Worm (Caenorhabditis elegans): ENCODE measurements around the gene C44F1.1.

ce11 chrIII:3789688-3790371 lies 24.5 kb upstream of the C44F1.1 start:
- TF ChIP-seq ceh-82 (tag; optimal IDR thresholded peaks at IDR 0.05), result no peak
- TF ChIP-seq mbf-1 (tag; optimal IDR thresholded peaks at IDR 0.05), result no peak
- TF ChIP-seq nhr-237 (tag; optimal IDR thresholded peaks at IDR 0.05), result no peak
- TF ChIP-seq nhr-77 (tag; optimal IDR thresholded peaks at IDR 0.05), result no peak
- no peak for TF ChIP-seq aly-2 (tag; optimal IDR thresholded peaks at IDR 0.05)
- no peak for TF ChIP-seq ZK546.5 (tag; optimal IDR thresholded peaks at IDR 0.05)
- peak in 1 of 2 experiments; percentile 22 for TF ChIP-seq lsy-2 (tag; optimal IDR thresholded peaks at IDR 0.05)
- no peak for TF ChIP-seq mdl-1 (tag; optimal IDR thresholded peaks at IDR 0.05)
- peak; percentile 57 for TF ChIP-seq ama-1 (optimal IDR thresholded peaks at IDR 0.05)
- TF ChIP-seq unc-39 (tag; optimal IDR thresholded peaks at IDR 0.05), result no peak
- no peak for TF ChIP-seq egl-27 (tag; optimal IDR thresholded peaks at IDR 0.05)
- TF ChIP-seq blmp-1 (tag; optimal IDR thresholded peaks at IDR 0.05; ENCODE audit: insufficient read depth), result no peak
- TF ChIP-seq lin-39 (tag; optimal IDR thresholded peaks at IDR 0.05), result no peak
- TF ChIP-seq R02D3.7 (tag; optimal IDR thresholded peaks at IDR 0.05), result no peak
